Fruit fly (Drosophila melanogaster): Measurements from ENCODE around the gene nullo.

The nullo gene

DNA sequence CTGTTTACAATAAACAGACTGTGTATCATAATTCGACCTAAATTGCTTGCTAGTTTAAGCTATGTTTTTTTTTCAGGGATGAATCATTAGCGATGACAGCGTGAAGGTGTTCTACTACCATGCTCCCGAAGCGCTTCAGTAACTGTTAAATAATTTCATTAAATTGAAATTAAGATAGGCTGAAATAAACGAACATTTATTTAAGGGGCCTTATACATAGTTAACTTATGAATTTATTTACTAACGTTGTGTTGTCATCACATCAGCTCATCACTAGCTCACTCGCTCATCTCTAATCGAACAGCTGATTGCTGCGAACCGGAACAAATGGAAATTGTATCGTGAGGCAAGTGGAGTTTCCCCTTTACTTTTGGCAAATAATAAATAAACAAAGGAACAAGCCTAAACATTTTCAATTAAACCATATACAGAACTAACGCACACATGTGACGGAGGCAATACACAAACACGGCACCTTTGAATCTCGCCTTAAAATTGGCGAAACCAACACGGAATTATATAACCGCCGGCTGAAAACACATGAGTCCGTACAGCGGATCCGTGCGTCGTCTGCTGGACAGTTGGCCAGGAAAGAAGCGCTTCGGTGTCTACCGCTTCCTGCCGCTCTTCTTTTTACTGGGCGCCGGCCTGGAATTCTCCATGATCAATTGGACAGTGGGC lies 38.1 kb upstream of the nullo start, which contains the start of the genes cm, sloth1 and sloth2 (continued):
- TF ChIP-seq knrl (GFP tag; IDR thresholded peaks at IDR 0.05; ENCODE audit: partially characterized antibody) (peak; percentile 89), CG9797 (GFP tag; optimal IDR thresholded peaks at IDR 0.05) (peak; percentile 11), hth (optimal IDR thresholded peaks at IDR 0.05) (no peak), zf30C (GFP tag; optimal IDR thresholded peaks at IDR 0.05) (peak; percentile 13), CG2120 (GFP tag; optimal IDR thresholded peaks at IDR 0.05) (peak; percentile 95), Usf (GFP tag; optimal IDR thresholded peaks at IDR 0.05) (peak; percentile 52), Doc3 (GFP tag; IDR thresholded peaks at IDR 0.05; ENCODE audit: partially characterized antibody) (peak; percentile 91), CG10209 (GFP tag; optimal IDR thresholded peaks at IDR 0.05) (peak; percentile 71), vvl (GFP tag; IDR thresholded peaks at IDR 0.05) (peak; percentile 91), CG11247 (GFP tag; IDR thresholded peaks at IDR 0.05) (peak; percentile 83), crol (GFP tag; IDR thresholded peaks at IDR 0.05) (no peak; the same call in 1 of the 2 replicates), Oli (tag; optimal IDR thresholded peaks at IDR 0.05) (peak; percentile 72), eyg (GFP tag; optimal IDR thresholded peaks at IDR 0.05) (peak; percentile 62), B-H2 (GFP tag; optimal IDR thresholded peaks at IDR 0.05) (peak; percentile 84), CG2116 (GFP tag; optimal IDR thresholded peaks at IDR 0.05) (peak; percentile 92), tup (GFP tag; optimal IDR thresholded peaks at IDR 0.05) (peak; percentile 66), CG4282 (GFP tag; optimal IDR thresholded peaks at IDR 0.05) (peak; percentile 68), Hmx (GFP tag; optimal IDR thresholded peaks at IDR 0.05) (peak; percentile 60), CG15073 (GFP tag; optimal IDR thresholded peaks at IDR 0.05) (no peak), CG6689 (GFP tag; IDR thresholded peaks at IDR 0.05) (peak; percentile 83), so (GFP tag; IDR thresholded peaks at IDR 0.05) (peak; percentile 59; the same call in 1 of the 3 replicates), CG3838 (GFP tag; optimal IDR thresholded peaks at IDR 0.05) (peak; percentile 72), CG14050 (GFP tag; IDR thresholded peaks at IDR 0.05) (peak; percentile 83), CG8388 (GFP tag; optimal IDR thresholded peaks at IDR 0.05) (peak; percentile 82), dm (GFP tag; optimal IDR thresholded peaks at IDR 0.05) (peak; percentile 78), chif (GFP tag; optimal IDR thresholded peaks at IDR 0.05) (peak; percentile 79 to 88), CG4360 (GFP tag; IDR thresholded peaks at IDR 0.05) (0 out of 2 replicates have a peak, but pooled peaks have one; percentile 24), ttk (GFP tag; IDR thresholded peaks at IDR 0.05) (peak; percentile 86), ash1 (GFP tag; optimal IDR thresholded peaks at IDR 0.05) (no peak), Hmr (GFP tag; optimal IDR thresholded peaks at IDR 0.05) (peak; percentile 87), B-H1 (GFP tag; IDR thresholded peaks at IDR 0.05) (peak; percentile 70), CG9727 (GFP tag; optimal IDR thresholded peaks at IDR 0.05) (peak; percentile 81), Dip3 (GFP tag; optimal IDR thresholded peaks at IDR 0.05) (peak; percentile 81), chn (GFP tag; optimal IDR thresholded peaks at IDR 0.05) (peak; percentile 92), CG7987 (GFP tag; optimal IDR thresholded peaks at IDR 0.05) (peak; percentile 59), mirr (GFP tag; optimal IDR thresholded peaks at IDR 0.05) (peak; percentile 71), Gsc (GFP tag; IDR thresholded peaks at IDR 0.05) (0 out of 2 replicates have a peak, but pooled peaks have one; percentile 9), CG4424 (GFP tag; optimal IDR thresholded peaks at IDR 0.05) (peak; percentile 80), Aef1 (GFP tag; IDR thresholded peaks at IDR 0.05) (peak; percentile 87), Dbx (GFP tag; IDR thresholded peaks at IDR 0.05) (peak; percentile 86), CG13775 (GFP tag; optimal IDR thresholded peaks at IDR 0.05) (peak; percentile 84), prd (optimal IDR thresholded peaks at IDR 0.05) (no peak), prd (GFP tag; IDR thresholded peaks at IDR 0.05) (peak; percentile 94), pan (optimal IDR thresholded peaks at IDR 0.05) (no peak), pan (GFP tag; optimal IDR thresholded peaks at IDR 0.05 in 1 of 2, IDR thresholded peaks at IDR 0.05 in 1 of 2) (peak in 1 of 2 experiments; percentile 88), Poxn (GFP tag; IDR thresholded peaks at IDR 0.05) (no peak; the same call in 1 of the 2 replicates), Ravus (GFP tag; IDR thresholded peaks at IDR 0.05) (no peak), ato (GFP tag; IDR thresholded peaks at IDR 0.05; ENCODE audit: partially characterized antibody) (no peak), Ets65A (GFP tag) (peak; percentile 96), nerfin-1 (tag; optimal IDR thresholded peaks at IDR 0.05) (peak; percentile 78), fu2 (GFP tag; optimal IDR thresholded peaks at IDR 0.05) (peak; percentile 88)
